Worm (Caenorhabditis elegans) whole organism, L4/young adult: ENCODE data around the gene fbxo-11.2.

Experiments
- dao-5 ChIP-seq: sonication (generic microtip); optimal IDR thresholded peaks from 2 replicates; lab custom pipeline; 2016; ENCODE audit warnings: missing genotype, missing genetic modification characterization, moderate library complexity, missing compliant biosample characterization
- him-1 ChIP-seq: sonication (generic microtip); optimal IDR thresholded peaks from 2 replicates; lab custom pipeline; 2016; ENCODE audit warnings: missing genotype, missing genetic modification reagents, missing genetic modification characterization, missing compliant biosample characterization

ce11 chrIII:1004464-1004863 lies 48.6 kb downstream of the fbxo-11.2 start:
- TF ChIP-seq dao-5 (no peak), him-1 (tag; lab: Kevin White, UChicago) (no peak)
